Fruit fly (Drosophila melanogaster) S2 (cell line): ENCODE results near the gene Ugt37A1.

ENCODE experiments used
- CG8478 ChIP-seq: fragments of >200 bp; optimal IDR thresholded peaks from 2 replicates; lab custom pipeline; 2018
- CTCF ChIP-seq, 2 experiments: fragments of >200 bp; optimal IDR thresholded peaks; 2 replicates each; lab custom pipeline; 2018

Gene Ugt37A1

DNA sequence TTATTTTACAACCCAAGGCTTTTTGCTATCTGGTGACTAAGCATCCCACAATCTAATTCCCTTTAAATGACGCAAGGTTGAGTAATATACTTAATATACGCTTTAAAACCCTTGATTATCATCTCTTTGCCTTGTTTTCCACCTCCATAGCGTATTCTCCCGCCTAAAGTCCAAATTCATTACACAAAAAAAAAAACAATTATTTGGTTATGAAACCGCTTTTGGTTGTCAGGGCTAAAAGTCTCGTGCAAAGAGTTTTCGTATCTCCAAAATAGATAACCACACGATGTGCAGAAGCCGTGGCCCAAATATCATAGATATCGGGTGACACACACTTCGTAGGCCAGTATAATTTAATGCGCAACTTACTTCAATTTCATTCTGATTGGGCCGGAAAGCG, 48.5 kb downstream of the Ugt37A1 start:
- TF ChIP-seq CTCF (optimal IDR thresholded peaks at IDR 0.05; lab: Kevin White, UChicago) (no peak), CG8478 (lab: Kevin White, UChicago) (no peak)
